Fruit fly (Drosophila melanogaster): ENCODE results near the gene CG8838.

CG8838 gene

dm6 chr2L:3339420-3339819 is 18.0 kb upstream of the CG8838 start:
- TF ChIP-seq Awh (GFP tag; IDR thresholded peaks at IDR 0.05) (no peak), ATbp (GFP tag; optimal IDR thresholded peaks at IDR 0.05) (peak; percentile 21), dpn (GFP tag; optimal IDR thresholded peaks at IDR 0.05) (no peak), abd-A (tag; optimal IDR thresholded peaks at IDR 0.05) (peak; percentile 67), CG7745 (tag; optimal IDR thresholded peaks at IDR 0.05) (peak; percentile 6), slp2 (GFP tag; optimal IDR thresholded peaks at IDR 0.05) (no peak), grn (GFP tag; optimal IDR thresholded peaks at IDR 0.05) (no peak), vfl (GFP tag; optimal IDR thresholded peaks at IDR 0.05) (no peak), Lim3 (GFP tag; IDR thresholded peaks at IDR 0.05) (no peak), crol (GFP tag; IDR thresholded peaks at IDR 0.05) (peak; percentile 97), esg (GFP tag; conservative IDR thresholded peaks at IDR 0.05) (no peak), Ets65A (GFP tag) (no peak), tgo (GFP tag; IDR thresholded peaks at IDR 0.05) (0 out of 3 replicates have a peak, but pooled peaks have one; percentile 22), Ssrp (tag; optimal IDR thresholded peaks at IDR 0.05) (no peak), CG2199 (GFP tag; IDR thresholded peaks at IDR 0.05) (0 out of 3 replicates have a peak, but pooled peaks have one; percentile 19), rib (GFP tag; IDR thresholded peaks at IDR 0.05) (0 out of 2 replicates have a peak, but pooled peaks have one; percentile 28), CG6791 (GFP tag; IDR thresholded peaks at IDR 0.05; ENCODE audit: partially characterized antibody) (peak; percentile 42; the same call in 1 of the 3 replicates), CG5180 (GFP tag; optimal IDR thresholded peaks at IDR 0.05) (no peak), lov (optimal IDR thresholded peaks at IDR 0.05) (no peak), lov (GFP tag; IDR thresholded peaks at IDR 0.05) (0 out of 3 replicates have a peak, but pooled peaks have one; percentile 13), p53 (GFP tag; optimal IDR thresholded peaks at IDR 0.05) (no peak), nmo (GFP tag; optimal IDR thresholded peaks at IDR 0.05) (no peak), CG1832 (GFP tag; optimal IDR thresholded peaks at IDR 0.05) (peak; percentile 75), CG43689 (GFP tag; IDR thresholded peaks at IDR 0.05) (no peak), ham (GFP tag; IDR thresholded peaks at IDR 0.05) (no peak), mld (GFP tag; IDR thresholded peaks at IDR 0.05; ENCODE audit: partially characterized antibody) (no peak), Hr78 (GFP tag; optimal IDR thresholded peaks at IDR 0.05) (peak in 1 of 2 experiments; percentile 96), cg (GFP tag; optimal IDR thresholded peaks at IDR 0.05) (peak; percentile 74), seq (GFP tag; IDR thresholded peaks at IDR 0.05) (no peak), so (GFP tag; IDR thresholded peaks at IDR 0.05) (0 out of 3 replicates have a peak, but pooled peaks have one; percentile 26), CG9797 (GFP tag; optimal IDR thresholded peaks at IDR 0.05) (no peak), CG17328 (GFP tag; IDR thresholded peaks at IDR 0.05) (peak; percentile 20; the same call in 1 of the 2 replicates), kay (GFP tag; optimal IDR thresholded peaks at IDR 0.05) (no peak), D19B (GFP tag; optimal IDR thresholded peaks at IDR 0.05) (no peak), gce (GFP tag; IDR thresholded peaks at IDR 0.05) (peak; percentile 43; the same call in 1 of the 3 replicates), B-H1 (GFP tag; IDR thresholded peaks at IDR 0.05) (no peak), vvl (GFP tag; IDR thresholded peaks at IDR 0.05) (peak; percentile 91), Aef1 (GFP tag; IDR thresholded peaks at IDR 0.05) (peak; percentile 38; the same call in 2 of the 3 replicates), vnd (GFP tag; IDR thresholded peaks at IDR 0.05; ENCODE audit: partially characterized antibody) (no peak), Tbp (GFP tag; optimal IDR thresholded peaks at IDR 0.05) (no peak), Sry-δ (GFP tag; optimal IDR thresholded peaks at IDR 0.05) (no peak), prd (optimal IDR thresholded peaks at IDR 0.05) (no peak), prd (GFP tag; IDR thresholded peaks at IDR 0.05) (no peak), CG9932 (GFP tag; IDR thresholded peaks at IDR 0.05) (no peak), CG12769 (tag; optimal IDR thresholded peaks at IDR 0.05) (peak; percentile 3), trem (tag; optimal IDR thresholded peaks at IDR 0.05) (no peak), z (GFP tag; IDR thresholded peaks at IDR 0.05) (peak; percentile 83), chinmo (GFP tag; IDR thresholded peaks at IDR 0.05; ENCODE audit: partially characterized antibody) (0 out of 4 replicates have a peak, but pooled peaks have one; percentile 5), sr (GFP tag; IDR thresholded peaks at IDR 0.05) (peak; percentile 87), mam (GFP tag; optimal IDR thresholded peaks at IDR 0.05) (no peak), wek (GFP tag; optimal IDR thresholded peaks at IDR 0.05) (peak; percentile 0), klu (GFP tag; IDR thresholded peaks at IDR 0.05) (peak; percentile 17; the same call in 1 of the 2 replicates)

Measured in whole organism, embryonic.